Worm (Caenorhabditis elegans): ENCODE data around the gene F27E5.3.

F27E5.3 gene

ce11 chrII:10099804-10100360 lies 44.1 kb downstream of the F27E5.3 start, which contains the start of the genes pas-7 and puf-12:
TSS of gene pas-7 (minus strand) at chrII:10099854.
TSS of gene puf-12 (plus strand) at chrII:10100310.
- TF ChIP-seq skn-1 (tag; optimal IDR thresholded peaks at IDR 0.05) (peak; percentile 97), jun-1 (tag; optimal IDR thresholded peaks at IDR 0.05) (no peak), pha-4 (tag; optimal IDR thresholded peaks at IDR 0.05) (peak; percentile 70), R02D3.7 (tag; optimal IDR thresholded peaks at IDR 0.05) (peak; percentile 62), zag-1 (tag; optimal IDR thresholded peaks at IDR 0.05) (no peak), nhr-23 (tag; optimal IDR thresholded peaks at IDR 0.05) (peak; percentile 32), ztf-4 (tag; optimal IDR thresholded peaks at IDR 0.05) (no peak), nhr-67 (tag; optimal IDR thresholded peaks at IDR 0.05) (no peak), lin-15B (tag; optimal IDR thresholded peaks at IDR 0.05) (peak; percentile 61), elt-2 (tag; optimal IDR thresholded peaks at IDR 0.05) (peak; percentile 6), nhr-12 (tag; optimal IDR thresholded peaks at IDR 0.05) (no peak), nfya-1 (tag; optimal IDR thresholded peaks at IDR 0.05; ENCODE audit: insufficient read depth) (peak; percentile 75)

ce11 chrII:10099072-10099471 lies 44.9 kb downstream of the F27E5.3 start:
- no peak for TF ChIP-seq jun-1 (tag; optimal IDR thresholded peaks at IDR 0.05)
- TF ChIP-seq nhr-11 (tag; optimal IDR thresholded peaks at IDR 0.05) = no peak
- no peak for TF ChIP-seq snpc-4 (tag; optimal IDR thresholded peaks at IDR 0.05)
- TF ChIP-seq ama-1 (optimal IDR thresholded peaks at IDR 0.05) = no peak
- TF ChIP-seq elt-3 (tag; optimal IDR thresholded peaks at IDR 0.05) = no peak
- no peak for TF ChIP-seq unc-62 (GFP tag; optimal IDR thresholded peaks at IDR 0.05)
- no peak for TF ChIP-seq nhr-25 (tag; optimal IDR thresholded peaks at IDR 0.05)
- TF ChIP-seq nhr-76 (tag; optimal IDR thresholded peaks at IDR 0.05) = no peak

- TF ChIP-seq pqm-1 (tag; optimal IDR thresholded peaks at IDR 0.05) (no peak), nhr-76 (tag; optimal IDR thresholded peaks at IDR 0.05) (no peak), unc-62 (GFP tag; optimal IDR thresholded peaks at IDR 0.05) (no peak), zag-1 (tag; optimal IDR thresholded peaks at IDR 0.05) (no peak), elt-3 (tag; optimal IDR thresholded peaks at IDR 0.05) (no peak)
These were observed 45.6 kb downstream of the F27E5.3 start for ce11 chrII:10098428-10098827.

- no peak for TF ChIP-seq ceh-28 (tag; optimal IDR thresholded peaks at IDR 0.05)
- peak; percentile 81 for TF ChIP-seq elt-2 (tag; optimal IDR thresholded peaks at IDR 0.05)
- TF ChIP-seq pqm-1 (tag; optimal IDR thresholded peaks at IDR 0.05) = peak; percentile 60
These were observed 48.8 kb downstream of the F27E5.3 start for ce11 chrII:10095224-10095623.

ce11 chrII:10094190-10094923 lies 49.6 kb downstream of the F27E5.3 start, which contains the start of gene lact-2:
TSS of gene lact-2 (plus strand) at chrII:10094873.
- TF ChIP-seq pqm-1 (tag; optimal IDR thresholded peaks at IDR 0.05) (peak; percentile 77), fos-1 (tag; optimal IDR thresholded peaks at IDR 0.05) (no peak), elt-2 (tag; optimal IDR thresholded peaks at IDR 0.05) (peak; percentile 76), ZK546.5 (tag; optimal IDR thresholded peaks at IDR 0.05) (no peak), nhr-43 (tag; optimal IDR thresholded peaks at IDR 0.05; ENCODE audit: poor library complexity, severe bottlenecking) (no peak)

ce11 chrII:10093120-10093519 lies 50.9 kb downstream of the F27E5.3 start:
- no peak for TF ChIP-seq unc-39 (tag; optimal IDR thresholded peaks at IDR 0.05)
- TF ChIP-seq fos-1 (tag; optimal IDR thresholded peaks at IDR 0.05) = no peak
- TF ChIP-seq mml-1 (tag; optimal IDR thresholded peaks at IDR 0.05) = no peak
- no peak for TF ChIP-seq fkh-10 (GFP tag; optimal IDR thresholded peaks at IDR 0.05)
- TF ChIP-seq jun-1 (tag; optimal IDR thresholded peaks at IDR 0.05) = no peak
- no peak for TF ChIP-seq ceh-16 (tag; optimal IDR thresholded peaks at IDR 0.05)
- no peak for TF ChIP-seq egl-27 (tag; optimal IDR thresholded peaks at IDR 0.05)
